Worm (Caenorhabditis elegans): ENCODE measurements around the gene sre-8.
"Not testable (repeated sequence)": the region's sequence is repeated elsewhere in the genome, so short reads cannot be mapped to it uniquely, and the experiment has no call there.

The sre-8 gene

DNA sequence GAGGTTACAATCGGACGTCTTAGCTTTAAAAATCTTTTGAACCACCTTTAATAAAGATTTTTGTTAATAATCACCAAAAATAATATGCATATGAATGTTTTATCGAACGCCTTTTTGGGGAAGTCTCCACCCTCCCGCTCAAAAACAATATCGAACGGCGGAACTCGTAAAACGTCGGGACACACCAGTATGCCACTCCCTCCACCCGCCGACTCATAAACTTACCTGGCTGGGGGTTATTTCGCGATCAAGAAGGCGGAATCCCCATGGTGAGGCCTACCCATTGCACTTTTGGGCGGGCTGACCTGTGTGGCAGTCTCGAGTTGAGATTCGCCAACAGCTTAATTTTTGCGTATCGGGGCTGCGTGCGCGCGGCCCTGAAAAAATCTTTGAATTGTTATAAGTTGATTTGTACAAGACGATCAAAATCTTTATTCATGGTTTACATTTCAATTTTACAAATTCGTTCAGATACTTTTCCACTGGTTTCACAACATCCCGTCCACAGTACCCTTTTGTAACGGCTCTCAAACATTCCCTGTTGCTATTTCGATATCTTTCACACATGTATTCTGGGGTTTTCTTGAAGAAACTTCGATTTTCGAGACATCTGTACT is 10.5 kb downstream of the sre-8 start:
- TF ChIP-seq snpc-4 (tag; optimal IDR thresholded peaks at IDR 0.05) (peak; percentile 22), mbf-1 (tag; optimal IDR thresholded peaks at IDR 0.05) (no peak)

DNA sequence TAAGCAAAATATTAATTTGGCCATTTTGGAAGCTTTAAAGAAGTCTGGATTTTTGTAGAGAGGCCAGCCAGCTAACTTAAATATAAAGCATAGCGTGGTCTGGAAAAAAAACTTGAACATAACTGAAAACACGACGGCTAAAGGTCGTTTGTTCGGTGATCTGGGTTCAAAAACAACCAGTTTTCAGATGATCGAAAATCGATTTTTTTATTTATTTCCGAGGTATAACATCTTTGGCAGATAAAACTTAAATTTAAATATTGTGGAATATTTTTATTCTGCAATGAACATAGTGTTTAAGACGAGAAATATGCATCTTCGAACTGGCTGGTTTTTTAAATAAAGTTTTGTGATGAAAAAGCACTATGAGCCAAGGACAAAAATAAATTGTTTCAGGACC is 11.7 kb downstream of the sre-8 start, which contains the start of gene F40G12.4:
Gene F40G12.4 (minus strand): TSS at position 101 of the 400 bp plus-strand sequence.
- TF ChIP-seq lin-39 (tag; optimal IDR thresholded peaks at IDR 0.05) (no peak), sma-3 (GFP tag; optimal IDR thresholded peaks at IDR 0.05) (no peak), C34F6.9 (tag; optimal IDR thresholded peaks at IDR 0.05) (no peak), unc-55 (GFP tag; optimal IDR thresholded peaks at IDR 0.05) (no peak), unc-39 (tag; optimal IDR thresholded peaks at IDR 0.05) (no peak), nhr-21 (tag; optimal IDR thresholded peaks at IDR 0.05) (no peak), fos-1 (tag; optimal IDR thresholded peaks at IDR 0.05) (no peak), elt-1 (tag; optimal IDR thresholded peaks at IDR 0.05) (no peak)

DNA sequence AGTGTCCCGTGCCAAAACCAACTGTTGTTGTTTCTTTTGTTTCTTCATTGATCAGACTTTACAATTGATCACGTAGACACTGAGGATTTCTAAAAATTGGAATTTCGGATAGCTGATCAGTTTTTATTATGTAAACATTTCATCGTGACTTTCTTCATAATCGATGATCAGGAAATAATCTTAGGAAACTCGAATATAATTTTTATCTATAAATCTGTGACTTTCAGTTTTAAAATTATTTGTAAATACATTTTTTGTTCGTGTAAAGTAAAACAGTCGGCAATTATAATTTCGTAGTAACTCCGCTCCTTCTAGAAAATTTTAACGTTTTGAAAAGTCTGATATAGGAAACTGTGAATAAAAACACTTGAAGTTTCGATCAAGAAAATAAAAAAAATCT is 13.8 kb downstream of the sre-8 start, which contains the start of gene F40G12.5:
Gene F40G12.5 (minus strand): TSS at position 101 of the 400 bp plus-strand sequence.
- TF ChIP-seq nhr-21 (tag; optimal IDR thresholded peaks at IDR 0.05) (no peak), elt-3 (tag; optimal IDR thresholded peaks at IDR 0.05) (no peak), lsy-2 (tag; optimal IDR thresholded peaks at IDR 0.05) (no peak), nhr-11 (tag; optimal IDR thresholded peaks at IDR 0.05) (no peak), nhr-23 (tag; optimal IDR thresholded peaks at IDR 0.05) (no peak), mdl-1 (tag; optimal IDR thresholded peaks at IDR 0.05) (no peak), egl-27 (tag; optimal IDR thresholded peaks at IDR 0.05) (no peak), ceh-82 (tag; optimal IDR thresholded peaks at IDR 0.05) (no peak)

DNA sequence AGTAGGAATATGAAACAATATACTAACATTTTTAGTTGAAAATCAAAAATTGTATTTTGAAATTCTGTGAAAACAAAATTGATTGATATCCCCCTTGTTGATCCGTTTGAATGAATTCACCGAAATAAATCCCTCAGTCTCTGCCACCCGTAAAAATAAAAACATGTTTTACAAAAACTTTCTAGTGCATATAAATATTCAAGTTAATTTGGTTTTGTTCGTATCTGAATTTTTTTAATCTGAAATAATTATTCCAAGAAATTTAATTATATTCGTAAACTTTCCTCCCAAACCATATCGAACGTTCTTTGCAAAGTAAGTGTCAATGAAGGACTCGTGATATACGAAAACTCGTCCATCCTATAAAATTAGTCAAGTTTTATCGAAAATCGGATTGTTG is 16.1 kb downstream of the sre-8 start, which contains the start of gene F40G12.6:
Gene F40G12.6 (minus strand): TSS at position 101 of the 400 bp plus-strand sequence.
- TF ChIP-seq fos-1 (tag; optimal IDR thresholded peaks at IDR 0.05) (no peak), crh-2 (tag; optimal IDR thresholded peaks at IDR 0.05) (no peak), mab-5 (tag; optimal IDR thresholded peaks at IDR 0.05) (no peak), peb-1 (tag; optimal IDR thresholded peaks at IDR 0.05) (no peak), nhr-237 (tag; optimal IDR thresholded peaks at IDR 0.05) (no peak), ceh-82 (tag; optimal IDR thresholded peaks at IDR 0.05) (no peak), Y55F3AM.14 (GFP tag; optimal IDR thresholded peaks at IDR 0.05) (no peak), elt-1 (tag; optimal IDR thresholded peaks at IDR 0.05) (no peak), ama-1 (optimal IDR thresholded peaks at IDR 0.05) (no peak), nhr-77 (tag; optimal IDR thresholded peaks at IDR 0.05) (no peak), sem-4 (tag; optimal IDR thresholded peaks at IDR 0.05) (no peak), alr-1 (tag; optimal IDR thresholded peaks at IDR 0.05) (no peak), skn-1 (tag; optimal IDR thresholded peaks at IDR 0.05) (no peak), nhr-23 (tag; optimal IDR thresholded peaks at IDR 0.05) (no peak), sma-3 (GFP tag; optimal IDR thresholded peaks at IDR 0.05) (no peak)

DNA sequence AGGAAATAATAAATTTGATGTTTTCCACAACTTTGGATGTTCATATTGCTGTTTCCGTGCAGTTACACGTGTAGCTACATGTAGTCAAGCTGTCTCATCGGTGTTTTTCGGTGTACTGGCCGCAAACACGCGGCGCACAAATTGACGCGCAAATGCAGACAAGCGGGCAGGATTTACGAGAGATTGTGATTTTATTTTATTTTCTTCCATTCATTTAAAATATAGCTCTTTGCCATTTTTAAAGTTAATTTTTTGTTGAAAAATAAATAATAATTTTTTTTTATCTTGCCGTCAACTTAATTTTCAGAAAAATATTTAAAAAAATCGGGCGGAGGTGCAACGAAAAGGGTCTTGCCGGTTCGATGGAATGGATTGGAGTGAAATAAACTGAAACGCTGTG is 17.4 kb downstream of the sre-8 start, which contains the start of gene F40G12.7:
Gene F40G12.7 (plus strand): TSS at position 301 of the 400 bp plus-strand sequence.
- not testable (repeated sequence) for TF ChIP-seq ztf-4, snpc-4, nhr-23 (tag; optimal IDR thresholded peaks at IDR 0.05)

DNA sequence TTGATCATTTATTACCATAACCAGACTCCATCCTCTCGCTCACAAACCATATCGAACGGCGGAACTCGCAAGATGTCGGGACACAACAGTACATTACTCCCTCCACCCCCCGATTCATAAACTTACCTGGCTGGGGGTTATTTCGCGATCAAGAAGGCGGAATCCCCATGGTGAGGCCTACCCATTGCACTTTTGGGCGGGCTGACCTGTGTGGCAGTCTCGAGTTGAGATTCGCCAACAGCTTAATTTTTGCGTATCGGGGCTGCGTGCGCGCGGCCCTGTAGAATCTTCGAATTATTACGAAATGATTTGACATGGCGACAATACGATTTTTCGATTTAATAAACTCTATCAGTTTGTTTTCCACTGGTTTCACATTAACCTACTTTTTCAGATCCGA is 20.5 kb downstream of the sre-8 start:
- peak; percentile 38 for TF ChIP-seq snpc-4 (tag; optimal IDR thresholded peaks at IDR 0.05)

DNA sequence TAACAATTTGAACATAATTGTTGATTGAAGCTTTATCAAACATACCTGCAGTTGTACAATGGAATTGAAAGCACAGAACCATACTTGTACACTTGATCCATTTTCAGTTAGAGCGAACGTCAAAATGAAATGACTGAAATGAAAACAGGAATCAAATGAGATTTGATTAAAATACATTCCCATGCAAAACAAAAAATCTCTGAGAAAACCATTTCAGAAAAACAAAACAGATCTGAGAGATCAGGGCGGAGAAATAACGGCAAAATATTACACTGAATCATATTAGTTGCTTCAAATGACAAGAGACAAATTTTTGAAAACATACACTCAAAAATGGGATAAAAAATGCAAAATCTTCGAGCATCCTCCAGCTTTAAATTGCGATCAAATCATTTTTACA is 22.9 kb downstream of the sre-8 start, which contains the start of gene srt-33:
Gene srt-33 (minus strand): TSS at position 101 of the 400 bp plus-strand sequence.
- no peak for TF ChIP-seq snpc-4 (tag; optimal IDR thresholded peaks at IDR 0.05)
- TF ChIP-seq nhr-11 (tag; optimal IDR thresholded peaks at IDR 0.05): no peak
- no peak for TF ChIP-seq ama-1 (optimal IDR thresholded peaks at IDR 0.05)
- TF ChIP-seq sem-4 (tag; optimal IDR thresholded peaks at IDR 0.05): no peak
- no peak for TF ChIP-seq elt-3 (tag; optimal IDR thresholded peaks at IDR 0.05)
- TF ChIP-seq ztf-1 (GFP tag; conservative IDR thresholded peaks at IDR 0.05): no peak
